Fruit fly (Drosophila melanogaster) whole organism, pupa: ENCODE results near the gene Rbp6.

Experiments used
- CG10348 ChIP-seq: fragments of 200-800 bp; sonication (Bioruptor generic); IDR thresholded peaks from 2 replicates; pipeline ENCODE4 v1.3.6; 2022; ENCODE audit warnings: missing biosample characterization, missing genetic modification characterization
- CG12605 ChIP-seq: fragments of 200-800 bp; sonication (Bioruptor generic); IDR thresholded peaks from 2 replicates; pipeline ENCODE4 v1.3.6; 2022; ENCODE audit warnings: missing biosample characterization, missing genetic modification characterization
- CG13204 ChIP-seq: fragments of 200-800 bp; sonication (Bioruptor generic); optimal IDR thresholded peaks from 2 replicates; lab custom pipeline; 2018; ENCODE audit warnings: missing biosample characterization, mild to moderate bottlenecking, missing genetic modification characterization, moderate library complexity
- CG14655 ChIP-seq: fragments of 200-800 bp; sonication (Bioruptor generic); optimal IDR thresholded peaks from 3 replicates; lab custom pipeline; 2017; ENCODE audit warnings: mild to moderate bottlenecking, missing biosample characterization, missing genetic modification reagents, missing genetic modification characterization
- CG15710 ChIP-seq: fragments of 200-800 bp; sonication (Bioruptor generic); optimal IDR thresholded peaks from 2 replicates; lab custom pipeline; 2018; ENCODE audit warnings: missing biosample characterization, mild to moderate bottlenecking, missing genetic modification characterization, moderate library complexity
- CG17806 ChIP-seq: fragments of 200-800 bp; sonication (Bioruptor generic); optimal IDR thresholded peaks from 2 replicates; lab custom pipeline; 2018; ENCODE audit warnings: missing biosample characterization, mild to moderate bottlenecking, missing genetic modification characterization, moderate library complexity
- CG32121 ChIP-seq: fragments of 200-800 bp; sonication (Bioruptor generic); IDR thresholded peaks from 2 replicates; pipeline ENCODE4 v1.3.6; 2022; ENCODE audit warnings: missing biosample characterization, missing genetic modification characterization
- CG34367 ChIP-seq: fragments of 200-800 bp; sonication (Bioruptor generic); optimal IDR thresholded peaks from 2 replicates; lab custom pipeline; 2018; ENCODE audit warnings: missing biosample characterization, mild to moderate bottlenecking, missing genetic modification characterization
- CG4496 ChIP-seq: fragments of 200-800 bp; sonication (Bioruptor generic); IDR thresholded peaks from 3 replicates; pipeline ENCODE4 v1.3.6; 2022; ENCODE audit warnings: missing biosample characterization, missing genetic modification characterization
- CG8159 ChIP-seq: fragments of 200-800 bp; sonication (Bioruptor generic); optimal IDR thresholded peaks from 3 replicates; lab custom pipeline; 2018; ENCODE audit warnings: missing biosample characterization, mild to moderate bottlenecking, missing genetic modification characterization, moderate library complexity
- CG8301 ChIP-seq: fragments of 200-800 bp; sonication (Bioruptor generic); optimal IDR thresholded peaks from 2 replicates; lab custom pipeline; 2018; ENCODE audit warnings: missing biosample characterization, mild to moderate bottlenecking, missing genetic modification characterization
- CG9948 ChIP-seq: fragments of 200-800 bp; sonication (Bioruptor generic); optimal IDR thresholded peaks from 2 replicates; lab custom pipeline; 2018; ENCODE audit warnings: missing biosample characterization, mild to moderate bottlenecking, missing genetic modification characterization, moderate library complexity
- D1 ChIP-seq: fragments of 200-800 bp; sonication (Bioruptor generic); optimal IDR thresholded peaks from 2 replicates; lab custom pipeline; 2018; ENCODE audit warnings: missing biosample characterization, mild to moderate bottlenecking, missing genetic modification characterization, moderate library complexity
- EcR ChIP-seq: fragments of 200-800 bp; sonication (Bioruptor generic); optimal IDR thresholded peaks from 3 replicates; lab custom pipeline; 2019; ENCODE audit warnings: missing biosample characterization, missing genetic modification characterization, mild to moderate bottlenecking, moderate library complexity, missing genetic modification reagents
- Ets98B ChIP-seq: fragments of 200-800 bp; sonication (Bioruptor generic); IDR thresholded peaks from 2 replicates; pipeline ENCODE4 v1.3.6; 2022; ENCODE audit warnings: missing biosample characterization, missing genetic modification characterization
- Pif1A ChIP-seq: fragments of 200-800 bp; sonication (Bioruptor generic); optimal IDR thresholded peaks from 3 replicates; lab custom pipeline; 2016; ENCODE audit warnings: missing biosample characterization, missing genetic modification characterization
- Pif1B ChIP-seq: fragments of 200-800 bp; sonication (Bioruptor generic); optimal IDR thresholded peaks from 3 replicates; lab custom pipeline; 2016; ENCODE audit warnings: missing biosample characterization, missing genetic modification characterization
- Snoo ChIP-seq: fragments of 200-800 bp; sonication (Bioruptor generic); optimal IDR thresholded peaks from 3 replicates; lab custom pipeline; 2017; ENCODE audit warnings: missing biosample characterization, mild to moderate bottlenecking, missing genetic modification characterization, inconsistent platforms
- fd96Ca ChIP-seq: fragments of 200-800 bp; sonication (Bioruptor generic); IDR thresholded peaks from 3 replicates; pipeline ENCODE4 v1.3.6; 2022; ENCODE audit warnings: missing biosample characterization, missing genetic modification characterization
- gl ChIP-seq: fragments of 200-800 bp; sonication (Bioruptor generic); optimal IDR thresholded peaks from 2 replicates; lab custom pipeline; 2018; ENCODE audit warnings: missing biosample characterization, mild to moderate bottlenecking, missing genetic modification characterization
- rn ChIP-seq: fragments of 200-800 bp; sonication (Bioruptor generic); IDR thresholded peaks from 2 replicates; pipeline ENCODE4 v1.3.6; 2022; ENCODE audit warnings: missing biosample characterization, missing genetic modification characterization

The Rbp6 gene

DNA sequence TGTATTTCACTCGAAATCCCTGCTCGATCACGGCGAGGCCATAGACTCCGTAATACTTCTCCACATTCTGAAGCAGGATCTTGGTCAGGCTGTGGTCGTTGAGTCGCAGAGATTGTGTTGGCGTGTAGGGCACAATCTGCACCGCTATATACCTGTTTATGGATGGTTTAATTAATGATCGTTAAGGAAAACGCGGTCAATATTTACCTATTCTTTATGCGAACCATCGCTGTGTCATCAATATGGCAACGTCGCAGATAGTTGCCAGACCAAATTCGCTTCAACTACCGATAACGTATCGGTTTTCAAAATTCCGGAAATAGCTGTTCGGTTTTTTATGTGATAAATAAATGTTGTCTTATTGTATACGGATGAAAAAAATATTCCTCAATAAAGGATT is 193.2 kb downstream of the Rbp6 start, which contains the start of gene Pop5:
TSS of gene Pop5 (minus strand) at position 240 of the 400 bp plus-strand sequence.
- TF ChIP-seq CG17806, result no peak
- peak; percentile 0 for TF ChIP-seq gl

DNA sequence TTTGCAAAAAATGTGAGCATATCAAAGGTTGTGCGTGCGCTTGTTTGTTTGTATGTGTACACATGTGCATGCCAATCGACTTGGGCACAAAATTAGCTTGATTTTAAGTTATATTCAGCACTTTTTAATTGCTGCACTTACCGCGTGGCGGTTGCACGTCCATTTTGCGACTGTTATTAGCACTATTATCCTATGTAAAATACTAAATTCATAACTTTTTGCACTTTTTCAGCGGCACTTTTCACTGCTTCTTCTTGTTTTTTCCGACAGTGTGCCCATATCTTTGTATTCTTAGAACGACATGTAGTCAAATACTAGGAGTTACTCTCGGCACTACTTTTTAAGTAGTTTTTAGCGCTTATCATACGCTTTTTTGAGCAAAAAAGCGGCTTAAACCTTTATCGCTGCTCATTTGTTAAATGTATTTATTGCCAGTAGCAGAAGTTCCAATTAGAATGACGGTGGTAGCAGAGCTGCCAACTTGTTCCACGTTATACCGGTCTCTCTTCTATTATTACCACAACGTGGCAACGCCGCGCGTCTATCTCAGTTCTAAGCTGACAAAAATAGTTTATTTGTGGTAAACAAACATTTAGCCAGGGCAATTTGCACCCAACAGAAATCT is 195.6 kb downstream of the Rbp6 start, which contains the start of the genes scaf6 and Papst2:
TSS of gene scaf6 (minus strand) at position 278 of the 625 bp plus-strand sequence.
TSS of gene Papst2 (plus strand) at position 501 of the 625 bp plus-strand sequence.
- TF ChIP-seq CG13204 (GFP tag; lab: Kevin White, UChicago), result no peak
- peak; percentile 8 for TF ChIP-seq Snoo
- no peak for TF ChIP-seq CG14655 (GFP tag; lab: Kevin White, UChicago)
- no peak for TF ChIP-seq CG15710 (tag; lab: Kevin White, UChicago)
- TF ChIP-seq rn, result no peak

DNA sequence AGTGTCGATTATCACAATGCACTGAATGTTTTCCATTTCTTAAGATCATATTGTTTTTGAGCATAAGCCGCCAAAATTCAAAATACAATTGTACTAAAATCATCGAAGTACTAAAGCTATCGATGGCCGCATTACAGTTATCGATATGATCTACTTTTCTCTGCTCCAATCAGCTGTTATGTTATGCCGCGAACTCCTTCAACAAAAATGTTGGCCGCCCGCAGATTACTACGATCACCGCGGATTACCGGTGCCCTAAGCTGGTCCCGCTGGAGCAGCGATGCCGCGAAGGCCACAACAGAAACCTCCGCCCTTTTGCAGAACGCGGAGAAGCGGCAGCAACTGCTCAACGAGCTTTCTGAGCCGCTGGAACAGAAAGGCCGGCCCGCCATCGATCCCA is 202.5 kb downstream of the Rbp6 start, which contains the start of gene beg:
TSS of gene beg (plus strand) at position 177 of the 400 bp plus-strand sequence.
- TF ChIP-seq Pif1A (no peak), CG8301 (no peak), Snoo (no peak), rn (no peak), CG32121 (GFP tag; lab: Robert Waterston, UW) (no peak), EcR (GFP tag; lab: Kevin White, UChicago) (no peak), CG8159 (tag; lab: Kevin White, UChicago) (no peak), CG34367 (tag; lab: Kevin White, UChicago) (no peak), CG15710 (tag; lab: Kevin White, UChicago) (no peak), Pif1B (GFP tag; lab: Kevin White, UChicago) (no peak), CG10348 (no peak), CG17806 (no peak), D1 (tag; lab: Kevin White, UChicago) (no peak), CG9948 (tag; lab: Kevin White, UChicago) (no peak), Ets98B (no peak), gl (no peak), CG13204 (GFP tag; lab: Kevin White, UChicago) (no peak), CG12605 (GFP tag; lab: Robert Waterston, UW) (no peak), CG14655 (GFP tag; lab: Kevin White, UChicago) (no peak)
- TF ChIP-seq, all 21 proteins: peak for 0

DNA sequence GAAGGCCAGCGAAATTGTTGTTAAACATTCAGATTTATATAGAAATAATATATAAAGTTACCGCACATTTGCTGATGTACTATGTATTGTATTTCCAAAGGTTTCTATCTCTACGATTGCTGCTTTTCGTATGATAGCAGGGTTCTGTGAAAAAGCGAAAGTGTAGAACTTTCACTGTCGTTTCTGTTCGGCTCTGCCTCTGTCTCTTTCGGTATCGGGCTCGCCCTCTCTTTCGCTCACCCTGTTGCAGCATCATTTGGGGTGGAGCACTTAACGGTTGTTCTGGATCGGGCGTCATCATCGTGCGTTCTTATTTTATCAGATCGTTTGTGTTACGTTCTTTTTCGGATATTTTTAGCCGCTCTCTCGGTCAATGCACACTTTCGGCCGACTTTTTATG is 204.7 kb downstream of the Rbp6 start:
- TF ChIP-seq CG4496 (GFP tag; lab: Robert Waterston, UW) (no peak), Snoo (peak; percentile 32)
- TF ChIP-seq, all 21 proteins: peak for 1

DNA sequence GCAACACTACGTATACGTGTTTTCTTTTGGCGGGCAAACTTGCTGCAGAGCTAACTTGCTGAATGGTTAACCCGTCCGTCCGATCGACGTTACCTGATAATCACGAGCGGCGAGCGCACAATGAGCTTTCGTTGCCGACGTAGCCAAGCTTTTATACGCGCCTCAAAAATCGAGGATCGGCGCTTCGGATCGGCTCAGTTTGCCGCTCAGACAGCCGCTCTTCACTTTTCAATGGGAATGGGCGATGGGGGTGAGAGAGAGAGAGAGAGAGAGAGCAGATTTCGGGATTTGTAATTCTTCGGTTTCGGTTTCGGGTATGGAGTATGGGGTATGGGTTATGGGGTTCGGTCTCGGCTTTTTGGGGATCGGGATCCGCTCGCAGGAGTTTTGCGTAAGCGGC is 206.0 kb downstream of the Rbp6 start, which contains the start of gene Ilp8:
TSS of gene Ilp8 (minus strand) at position 110 of the 400 bp plus-strand sequence.
- TF ChIP-seq fd96Ca (no peak), EcR (GFP tag; lab: Kevin White, UChicago) (no peak), CG4496 (GFP tag; lab: Robert Waterston, UW) (0 out of 3 replicates have a peak, but pooled peaks have one; percentile 36), CG15710 (tag; lab: Kevin White, UChicago) (no peak), Pif1A (no peak), Ets98B (peak; percentile 12; the same call in 1 of the 2 replicates)

DNA sequence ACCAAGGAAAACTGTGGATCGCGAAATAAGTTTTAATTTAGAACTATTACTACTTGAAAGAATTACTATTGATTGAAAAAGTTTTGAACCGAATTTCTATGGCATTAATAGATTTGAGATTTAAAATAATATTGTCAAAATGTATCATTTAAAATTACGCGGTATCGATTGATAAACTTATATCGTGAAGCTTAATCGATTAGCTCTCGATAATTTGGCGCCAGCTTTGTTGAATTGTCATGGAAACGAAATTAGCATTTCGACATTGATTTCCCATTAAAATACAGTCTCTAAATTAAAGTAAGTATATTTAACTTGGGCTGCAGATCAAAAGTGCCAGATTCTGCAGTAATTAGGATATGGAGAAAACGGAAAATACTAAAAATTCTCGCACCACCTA is 210.7 kb downstream of the Rbp6 start, which contains the start of gene CG7730:
TSS of gene CG7730 (plus strand) at position 206 of the 400 bp plus-strand sequence.
- no peak for TF ChIP-seq rn
- no peak for TF ChIP-seq Pif1A
- TF ChIP-seq CG8301, result no peak
- no peak for TF ChIP-seq EcR (GFP tag; lab: Kevin White, UChicago)
- TF ChIP-seq Ets98B, result no peak

DNA sequence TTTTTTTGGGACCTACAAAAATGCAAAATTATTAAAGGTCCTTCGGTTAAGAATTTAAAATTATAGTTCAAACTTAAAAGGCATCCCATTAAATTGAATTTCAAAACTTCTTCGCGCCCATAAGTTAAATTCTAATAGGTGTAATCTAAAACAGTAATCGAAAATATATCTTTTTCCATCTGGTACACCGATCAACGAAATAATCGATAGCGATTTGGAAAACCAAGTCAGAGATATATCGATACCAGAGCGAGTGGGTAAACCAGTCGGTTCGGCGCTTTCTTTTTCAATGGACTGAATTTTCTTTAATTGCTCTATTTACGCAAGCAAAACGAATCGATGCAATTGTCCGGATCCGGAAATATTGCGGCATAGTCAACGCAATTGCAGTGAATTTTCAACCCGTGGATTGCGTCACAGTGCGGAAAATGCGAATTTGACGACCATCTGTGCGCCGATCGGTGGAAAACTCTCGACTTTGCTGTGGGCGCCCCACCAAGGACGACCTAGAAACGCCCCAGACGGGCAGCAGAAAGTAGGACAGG is 213.8 kb downstream of the Rbp6 start, which contains the start of gene Fit2:
TSS of gene Fit2 (plus strand) at position 234 of the 545 bp plus-strand sequence.
- TF ChIP-seq CG13204 (GFP tag; lab: Kevin White, UChicago) (no peak), Snoo (no peak), CG4496 (GFP tag; lab: Robert Waterston, UW) (no peak), CG10348 (no peak), CG9948 (tag; lab: Kevin White, UChicago) (no peak), rn (no peak), CG8159 (tag; lab: Kevin White, UChicago) (no peak), Ets98B (no peak), D1 (tag; lab: Kevin White, UChicago) (no peak), gl (no peak)

DNA sequence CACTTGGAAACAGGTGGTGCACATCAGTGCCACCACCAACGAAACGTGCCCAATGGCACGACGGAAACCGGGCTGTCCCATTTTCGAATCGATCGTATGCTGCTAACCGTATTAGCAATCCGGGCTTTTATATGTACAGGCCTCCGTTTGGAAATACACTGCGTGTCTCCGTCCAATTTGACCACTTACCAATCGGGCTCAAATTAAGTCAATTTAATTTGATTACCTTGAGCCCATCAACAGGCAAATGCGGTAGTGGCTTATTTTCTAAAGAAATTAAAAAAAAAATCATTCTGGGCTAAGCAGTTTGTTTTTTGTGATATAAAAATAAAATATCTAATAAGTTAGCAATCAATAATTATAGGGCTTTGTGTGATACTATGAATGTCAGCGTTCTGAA is 214.4 kb downstream of the Rbp6 start, which contains the start of gene a10:
TSS of gene a10 (minus strand) at position 101 of the 400 bp plus-strand sequence.
- no peak for TF ChIP-seq CG8159 (tag; lab: Kevin White, UChicago)
- no peak for TF ChIP-seq Ets98B
- TF ChIP-seq CG34367 (tag; lab: Kevin White, UChicago), result no peak
- no peak for TF ChIP-seq gl
- no peak for TF ChIP-seq Snoo
- no peak for TF ChIP-seq Pif1A
- no peak for TF ChIP-seq rn
- no peak for TF ChIP-seq CG15710 (tag; lab: Kevin White, UChicago)
- no peak for TF ChIP-seq CG10348
- no peak for TF ChIP-seq CG14655 (GFP tag; lab: Kevin White, UChicago)
- no peak for TF ChIP-seq D1 (tag; lab: Kevin White, UChicago)
- no peak for TF ChIP-seq CG32121 (GFP tag; lab: Robert Waterston, UW)
- TF ChIP-seq Pif1B (GFP tag; lab: Kevin White, UChicago), result no peak
- no peak for TF ChIP-seq CG17806
- no peak for TF ChIP-seq CG13204 (GFP tag; lab: Kevin White, UChicago)
- TF ChIP-seq CG4496 (GFP tag; lab: Robert Waterston, UW), result no peak
